Fruit fly (Drosophila melanogaster): ENCODE data around the gene alphaTub84B.

DNA sequence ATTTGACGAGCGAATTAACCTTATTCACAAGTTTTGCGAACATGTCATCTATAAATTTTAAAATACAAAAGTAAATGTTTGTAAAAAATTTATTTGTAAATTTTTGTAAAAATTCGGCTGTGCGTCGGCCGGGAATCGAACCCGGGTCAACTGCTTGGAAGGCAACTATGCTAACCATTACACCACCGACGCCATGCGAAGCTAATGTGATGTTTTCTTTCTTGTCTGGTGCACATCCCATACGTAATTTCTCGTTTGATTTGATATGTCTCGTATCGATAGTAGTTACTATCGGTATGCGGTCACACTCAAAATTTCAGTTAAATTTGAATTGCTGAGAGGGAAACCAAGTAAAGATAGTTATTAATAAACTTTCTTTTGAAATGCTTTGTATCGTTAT, 44.4 kb downstream of the alphaTub84B start:
- TF ChIP-seq CG8478 (optimal IDR thresholded peaks at IDR 0.05) = no peak
- no peak for TF ChIP-seq CTCF (optimal IDR thresholded peaks at IDR 0.05)
